Worm (Caenorhabditis elegans) whole organism, L4/young adult: Measurements from ENCODE around the gene T27A10.2.

ENCODE experiments used
- dao-5 ChIP-seq: sonication (generic microtip); optimal IDR thresholded peaks from 2 replicates; lab custom pipeline; 2016; ENCODE audit warnings: missing genotype, missing genetic modification characterization, moderate library complexity, missing compliant biosample characterization
- him-1 ChIP-seq: sonication (generic microtip); optimal IDR thresholded peaks from 2 replicates; lab custom pipeline; 2016; ENCODE audit warnings: missing genotype, missing genetic modification reagents, missing genetic modification characterization, missing compliant biosample characterization

- TF ChIP-seq him-1 (tag; lab: Kevin White, UChicago) (no peak), dao-5 (no peak)
Observed at ce11 chrX:3602622-3603021, 16.9 kb downstream of the T27A10.2 start.
